Worm (Caenorhabditis elegans) whole organism, late embryonic: Measurements from ENCODE around the gene C16C8.25.

Experiments used
- K09A11.1 ChIP-seq: sonication (generic microtip); optimal IDR thresholded peaks from 2 replicates; lab custom pipeline; 2017; ENCODE audit warnings: antibody characterized with exemption, mild to moderate bottlenecking, missing genetic modification characterization, missing compliant biosample characterization; ENCODE audit not compliant: insufficient read depth
- ahr-1 ChIP-seq: sonication (generic microtip); optimal IDR thresholded peaks from 2 replicates; lab custom pipeline; 2016; ENCODE audit warnings: missing genetic modification characterization, missing compliant biosample characterization
- ama-1 ChIP-seq: fragments of 150-350 bp; optimal IDR thresholded peaks from 2 replicates; lab custom pipeline; 2014
- ceh-14 ChIP-seq: sonication (generic microtip); optimal IDR thresholded peaks from 2 replicates; lab custom pipeline; 2016; ENCODE audit warnings: missing genotype, missing genetic modification characterization, missing compliant biosample characterization
- ceh-19 ChIP-seq: fragments of 200-800 bp; sonication (Bioruptor generic); optimal IDR thresholded peaks from 2 replicates; lab custom pipeline; 2018; ENCODE audit warnings: mild to moderate bottlenecking, missing genetic modification characterization, missing compliant biosample characterization
- ceh-22 ChIP-seq: sonication (generic microtip); optimal IDR thresholded peaks from 2 replicates; lab custom pipeline; 2017; ENCODE audit warnings: missing biosample characterization, missing genetic modification characterization
- ceh-30 ChIP-seq: fragments of 150-350 bp; optimal IDR thresholded peaks from 2 replicates; lab custom pipeline; 2014; ENCODE audit warnings: missing biosample characterization, missing genetic modification characterization
- ceh-34 ChIP-seq: sonication (generic microtip); optimal IDR thresholded peaks from 2 replicates; lab custom pipeline; 2016; ENCODE audit warnings: mild to moderate bottlenecking, missing genetic modification characterization, missing compliant biosample characterization
- ceh-48 ChIP-seq: sonication (generic microtip); optimal IDR thresholded peaks from 2 replicates; lab custom pipeline; 2016; ENCODE audit warnings: missing genetic modification characterization, inconsistent platforms, missing compliant biosample characterization
- ceh-9 ChIP-seq: sonication (generic microtip); optimal IDR thresholded peaks from 2 replicates; lab custom pipeline; 2016; ENCODE audit warnings: mild to moderate bottlenecking, missing genetic modification characterization, inconsistent platforms, missing compliant biosample characterization
- che-1 ChIP-seq: sonication (generic microtip); optimal IDR thresholded peaks from 2 replicates; lab custom pipeline; 2016; ENCODE audit warnings: mild to moderate bottlenecking, missing genetic modification characterization, missing compliant biosample characterization
- elt-2 ChIP-seq: sonication (generic microtip); optimal IDR thresholded peaks from 2 replicates; lab custom pipeline; 2016; ENCODE audit warnings: missing genetic modification reagents, missing genetic modification characterization, missing compliant biosample characterization
- elt-4 ChIP-seq: sonication (generic microtip); optimal IDR thresholded peaks from 2 replicates; lab custom pipeline; 2016; ENCODE audit warnings: missing genetic modification characterization, missing compliant biosample characterization
- ets-4 ChIP-seq: sonication (generic microtip); optimal IDR thresholded peaks from 2 replicates; lab custom pipeline; 2016; ENCODE audit warnings: missing genetic modification characterization, missing compliant biosample characterization
- eyg-1 ChIP-seq: sonication (generic microtip); optimal IDR thresholded peaks from 2 replicates; lab custom pipeline; 2016; ENCODE audit warnings: missing genotype, missing genetic modification characterization, missing compliant biosample characterization
- fax-1 ChIP-seq: sonication (generic microtip); optimal IDR thresholded peaks from 2 replicates; lab custom pipeline; 2016; ENCODE audit warnings: missing genotype, missing genetic modification characterization, missing compliant biosample characterization
- fkh-10 ChIP-seq: fragments of 150-350 bp; optimal IDR thresholded peaks from 2 replicates; lab custom pipeline; 2014; ENCODE audit warnings: missing biosample characterization, missing genetic modification reagents, missing genetic modification characterization
- fkh-6 ChIP-seq: sonication (generic microtip); optimal IDR thresholded peaks from 2 replicates; lab custom pipeline; 2016; ENCODE audit warnings: missing genetic modification characterization, missing compliant biosample characterization
- hlh-15 ChIP-seq: sonication (generic microtip); optimal IDR thresholded peaks from 2 replicates; lab custom pipeline; 2016; ENCODE audit warnings: missing genetic modification characterization, missing compliant biosample characterization
- hlh-30 ChIP-seq: sonication (generic microtip); optimal IDR thresholded peaks from 2 replicates; lab custom pipeline; 2017; ENCODE audit warnings: antibody characterized with exemption, missing genetic modification characterization, missing compliant biosample characterization; ENCODE audit not compliant: insufficient read depth
- hlh-8 ChIP-seq: sonication (generic microtip); optimal IDR thresholded peaks from 2 replicates; lab custom pipeline; 2016; ENCODE audit warnings: missing genotype, missing genetic modification characterization, missing compliant biosample characterization
- lin-11 ChIP-seq: fragments of 200-800 bp; sonication (Bioruptor generic); optimal IDR thresholded peaks from 2 replicates; lab custom pipeline; 2018; ENCODE audit warnings: mild to moderate bottlenecking, missing genetic modification characterization, missing compliant biosample characterization
- nfya-1 ChIP-seq: sonication (generic microtip); optimal IDR thresholded peaks from 2 replicates; lab custom pipeline; 2017; ENCODE audit warnings: missing genetic modification characterization, mild to moderate bottlenecking, missing compliant biosample characterization, antibody characterized with exemption, moderate library complexity
- nhr-11 ChIP-seq: fragments of 150-350 bp; optimal IDR thresholded peaks from 2 replicates; lab custom pipeline; 2014; ENCODE audit warnings: missing biosample characterization, missing genetic modification characterization
- nhr-232 ChIP-seq: sonication (generic microtip); optimal IDR thresholded peaks from 2 replicates; lab custom pipeline; 2016; ENCODE audit warnings: missing genetic modification characterization, missing compliant biosample characterization
- npax-4 ChIP-seq: sonication (generic microtip); optimal IDR thresholded peaks from 2 replicates; lab custom pipeline; 2016; ENCODE audit warnings: missing genetic modification characterization, missing compliant biosample characterization
- pax-1 ChIP-seq: fragments of 150-350 bp; optimal IDR thresholded peaks from 2 replicates; lab custom pipeline; 2014; ENCODE audit warnings: missing biosample characterization, missing genetic modification characterization
- pha-4 ChIP-seq: fragments of 150-350 bp; optimal IDR thresholded peaks from 2 replicates; lab custom pipeline; 2018; ENCODE audit warnings: missing biosample characterization, missing genetic modification reagents, missing genetic modification characterization
- rnt-1 ChIP-seq: sonication (generic microtip); optimal IDR thresholded peaks from 2 replicates; lab custom pipeline; 2016; ENCODE audit warnings: missing genetic modification characterization, missing compliant biosample characterization
- sdc-2 ChIP-seq: sonication (generic microtip); optimal IDR thresholded peaks from 2 replicates; lab custom pipeline; 2016; ENCODE audit warnings: missing genotype, missing genetic modification characterization, missing compliant biosample characterization
- sox-4 ChIP-seq: sonication (generic microtip); optimal IDR thresholded peaks from 2 replicates; lab custom pipeline; 2017; ENCODE audit warnings: mild to moderate bottlenecking, missing genetic modification characterization, inconsistent platforms, missing compliant biosample characterization
- ttx-3 ChIP-seq: sonication (generic microtip); optimal IDR thresholded peaks from 2 replicates; lab custom pipeline; 2016; ENCODE audit warnings: missing genetic modification reagents, missing genetic modification characterization, missing compliant biosample characterization
- unc-3 ChIP-seq, 2 experiments: fragments of 200-800 bp in 1 of 2; sonication (Bioruptor generic) in 1 of 2; sonication (generic microtip) in 1 of 2; conservative IDR thresholded peaks in 1 of 2; optimal IDR thresholded peaks in 1 of 2; 2 replicates each; pipeline versions ENCODE4 v1.3.6 to Lab custom; 2016 to 2022; ENCODE audit warnings: missing compliant biosample characterization in 2 of 2, missing genetic modification characterization in 2 of 2, missing genetic modification reagents in 1 of 2
- unc-42 ChIP-seq: sonication (generic microtip); optimal IDR thresholded peaks from 2 replicates; lab custom pipeline; 2016; ENCODE audit warnings: missing genotype, missing genetic modification characterization, missing compliant biosample characterization
- zip-5 ChIP-seq: sonication (generic microtip); optimal IDR thresholded peaks from 2 replicates; lab custom pipeline; 2016; ENCODE audit warnings: missing genetic modification characterization, missing compliant biosample characterization
- ztf-16 ChIP-seq: sonication (generic microtip); optimal IDR thresholded peaks from 2 replicates; lab custom pipeline; 2017; ENCODE audit warnings: missing genetic modification characterization, missing compliant biosample characterization

The C16C8.25 gene

ce11 chrII:3416528-3416927 lies 32.5 kb upstream of the C16C8.25 start, which contains the start of gene nep-6:
nep-6 (plus strand) TSS chrII:3416828.
- TF ChIP-seq ahr-1 (tag; lab: Kevin White, UChicago) (no peak), hlh-15 (tag; lab: Kevin White, UChicago) (no peak), fkh-10 (no peak), ama-1 (lab: Kevin White, UChicago) (no peak), elt-4 (tag; lab: Kevin White, UChicago) (no peak), unc-42 (no peak), npax-4 (no peak), ztf-16 (tag; lab: Kevin White, UChicago) (no peak)

ce11 chrII:3422938-3423337 lies 26.1 kb upstream of the C16C8.25 start:
- TF ChIP-seq fax-1 (tag; lab: Kevin White, UChicago) (no peak), ceh-14 (tag; lab: Kevin White, UChicago) (no peak), nhr-11 (tag; lab: Kevin White, UChicago) (no peak), K09A11.1 (no peak), ceh-9 (tag; lab: Kevin White, UChicago) (no peak), ama-1 (lab: Kevin White, UChicago) (no peak), pax-1 (tag; lab: Kevin White, UChicago) (no peak), zip-5 (tag; lab: Kevin White, UChicago) (no peak), hlh-8 (tag; lab: Kevin White, UChicago) (no peak), ztf-16 (tag; lab: Kevin White, UChicago) (no peak), ceh-34 (tag; lab: Kevin White, UChicago) (no peak)

DNA sequence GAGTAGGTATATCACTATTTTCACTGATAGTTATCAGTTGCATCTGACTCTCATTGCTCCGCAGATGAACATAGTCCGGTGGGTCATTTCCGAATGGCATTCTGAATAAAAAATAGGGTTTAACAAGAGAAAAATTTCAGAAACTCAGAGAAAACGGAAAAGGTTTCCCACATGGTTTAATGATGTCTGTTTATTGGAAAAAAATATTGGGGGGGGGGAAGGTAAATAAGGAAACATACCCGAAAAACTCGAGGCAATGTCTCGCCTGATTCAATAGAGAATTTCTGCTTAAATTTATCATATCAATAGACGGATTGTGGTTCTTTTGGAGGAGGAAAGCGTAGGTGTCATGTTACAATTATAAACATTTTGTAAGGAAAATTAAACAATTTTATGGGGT lies 23.6 kb upstream of the C16C8.25 start, which contains the start of gene nep-11:
Gene nep-11, minus strand, starts transcription at position 101 of the 400 bp plus-strand sequence.
- TF ChIP-seq zip-5 (tag; lab: Kevin White, UChicago) (no peak), eyg-1 (tag; lab: Kevin White, UChicago) (no peak), rnt-1 (tag; lab: Kevin White, UChicago) (no peak), ceh-30 (tag; lab: Kevin White, UChicago) (no peak), ceh-34 (tag; lab: Kevin White, UChicago) (no peak), ceh-19 (GFP tag; lab: Kevin White, UChicago) (no peak), che-1 (tag; lab: Kevin White, UChicago) (no peak), fkh-6 (tag; lab: Kevin White, UChicago) (no peak), sdc-2 (tag; lab: Kevin White, UChicago) (no peak), K09A11.1 (no peak), ets-4 (no peak), nhr-232 (tag; lab: Kevin White, UChicago) (no peak), nhr-11 (tag; lab: Kevin White, UChicago) (no peak), hlh-30 (tag; lab: Kevin White, UChicago) (no peak), ceh-22 (tag; lab: Kevin White, UChicago) (no peak), elt-2 (tag; lab: Kevin White, UChicago) (no peak), hlh-8 (tag; lab: Kevin White, UChicago) (no peak), ceh-9 (tag; lab: Kevin White, UChicago) (no peak), pha-4 (tag; lab: Kevin White, UChicago) (no peak), ttx-3 (tag; lab: Kevin White, UChicago) (no peak)
- TF ChIP-seq, all 69 proteins: peak for 0

DNA sequence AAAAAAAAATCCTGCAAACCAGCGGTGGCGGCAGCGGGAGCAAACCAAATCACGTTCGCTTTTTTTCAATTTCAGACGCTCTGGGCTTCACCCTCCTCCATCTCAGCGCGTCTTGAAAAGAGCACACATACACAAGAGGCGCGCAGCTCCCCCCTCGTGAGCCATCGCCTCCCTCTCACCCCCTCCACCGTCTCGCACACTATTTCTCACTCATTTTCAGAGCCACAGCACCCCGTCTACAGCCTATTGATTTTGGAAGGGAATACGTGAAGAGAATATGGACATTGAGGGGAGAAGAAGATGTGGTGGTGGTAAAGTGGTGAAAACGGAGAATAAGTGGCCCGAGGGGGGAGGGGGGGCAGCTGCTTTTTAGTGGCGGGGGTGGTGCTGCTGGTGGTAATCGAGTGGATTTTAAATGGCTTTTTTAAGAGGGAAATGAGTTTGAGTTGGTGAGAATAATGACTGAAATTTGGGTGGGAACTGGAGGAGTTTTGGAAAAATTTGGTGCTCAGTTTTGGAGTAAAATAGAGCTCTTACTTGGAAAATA lies 20.8 kb upstream of the C16C8.25 start:
- TF ChIP-seq eyg-1 (tag; lab: Kevin White, UChicago): no peak
- peak; percentile 17 for TF ChIP-seq sox-4 (tag; lab: Kevin White, UChicago)
- TF ChIP-seq unc-3 (GFP tag; conservative IDR thresholded peaks at IDR 0.05; lab: Robert Waterston, UW): no peak
- TF ChIP-seq unc-3 (tag; optimal IDR thresholded peaks at IDR 0.05; lab: Kevin White, UChicago): peak; percentile 11
- TF ChIP-seq nfya-1: peak; percentile 8
- peak; percentile 85 for TF ChIP-seq ceh-48 (tag; lab: Kevin White, UChicago)
- TF ChIP-seq ceh-19 (GFP tag; lab: Kevin White, UChicago): peak; percentile 49
- TF ChIP-seq hlh-15 (tag; lab: Kevin White, UChicago): no peak
- TF ChIP-seq lin-11 (tag; lab: Kevin White, UChicago): no peak
- TF ChIP-seq hlh-30 (tag; lab: Kevin White, UChicago): peak; percentile 28
